Worm (Caenorhabditis elegans): ENCODE results near the gene vha-4.

vha-4 gene

ce11 chrII:7863480-7864125 is 15.5 kb downstream of the vha-4 start (continued):
- TF ChIP-seq ztf-28 (GFP tag; IDR thresholded peaks at IDR 0.05) (0 out of 2 replicates have a peak, but pooled peaks have one; percentile 6), let-607 (tag; optimal IDR thresholded peaks at IDR 0.05) (no peak), zfh-2 (GFP tag; conservative IDR thresholded peaks at IDR 0.05) (peak; percentile 90), B0019.2 (GFP tag; conservative IDR thresholded peaks at IDR 0.05) (no peak), nhr-80 (tag; optimal IDR thresholded peaks at IDR 0.05) (no peak), lir-1 (GFP tag; conservative IDR thresholded peaks at IDR 0.05) (no peak), ceh-100 (GFP tag; IDR thresholded peaks at IDR 0.05) (0 out of 2 replicates have a peak, but pooled peaks have one; percentile 10), egrh-3 (GFP tag; IDR thresholded peaks at IDR 0.05) (peak; percentile 79; the same call in 1 of the 2 replicates), ets-4 (GFP tag; optimal IDR thresholded peaks at IDR 0.05) (no peak), ztf-18 (tag; optimal IDR thresholded peaks at IDR 0.05) (no peak), let-526 (GFP tag; IDR thresholded peaks at IDR 0.05) (no peak), C17E4.6 (GFP tag; IDR thresholded peaks at IDR 0.05) (0 out of 2 replicates have a peak, but pooled peaks have one; percentile 40), aptf-2 (GFP tag; conservative IDR thresholded peaks at IDR 0.05) (no peak), lsl-1 (GFP tag; optimal IDR thresholded peaks at IDR 0.05) (peak; percentile 13), F39B2.1 (GFP tag; IDR thresholded peaks at IDR 0.05) (no peak), madf-6 (GFP tag; IDR thresholded peaks at IDR 0.05) (peak; percentile 33; the same call in 1 of the 2 replicates), efl-1 (GFP tag; optimal IDR thresholded peaks at IDR 0.05) (peak; percentile 59), lag-1 (GFP tag; IDR thresholded peaks at IDR 0.05) (no peak), sptf-2 (GFP tag; optimal IDR thresholded peaks at IDR 0.05) (no peak), hsf-1 (GFP tag; IDR thresholded peaks at IDR 0.05) (peak; percentile 59), xnd-1 (tag; optimal IDR thresholded peaks at IDR 0.05) (no peak), Y53G8AR.9 (GFP tag; conservative IDR thresholded peaks at IDR 0.05) (0 out of 2 replicates have a peak, but pooled peaks have one; percentile 58), bed-2 (GFP tag; IDR thresholded peaks at IDR 0.05) (no peak), tlf-1 (GFP tag; optimal IDR thresholded peaks at IDR 0.05) (no peak), lsy-27 (tag; optimal IDR thresholded peaks at IDR 0.05; ENCODE audit: borderline replicate concordance, insufficient read depth) (no peak), ceh-91 (GFP tag; IDR thresholded peaks at IDR 0.05) (peak; percentile 37; the same call in 1 of the 2 replicates), athp-1 (tag; optimal IDR thresholded peaks at IDR 0.05) (peak; percentile 25), him-1 (tag; optimal IDR thresholded peaks at IDR 0.05) (peak; percentile 41), Y67H2A.10 (GFP tag; conservative IDR thresholded peaks at IDR 0.05) (0 out of 2 replicates have a peak, but pooled peaks have one; percentile 11), F33H1.4 (GFP tag; IDR thresholded peaks at IDR 0.05) (peak; percentile 71), nhr-27 (tag; optimal IDR thresholded peaks at IDR 0.05) (no peak), nfyb-1 (GFP tag; IDR thresholded peaks at IDR 0.05) (no peak), Y79H2A.3 (GFP tag; conservative IDR thresholded peaks at IDR 0.05) (0 out of 2 replicates have a peak, but pooled peaks have one; percentile 25), ceh-58 (GFP tag; IDR thresholded peaks at IDR 0.05) (no peak), hlh-12 (tag; optimal IDR thresholded peaks at IDR 0.05) (no peak), hmg-1.2 (GFP tag; IDR thresholded peaks at IDR 0.05) (0 out of 2 replicates have a peak, but pooled peaks have one; percentile 17), ceh-79 (tag; optimal IDR thresholded peaks at IDR 0.05) (no peak), F57C9.4 (tag; optimal IDR thresholded peaks at IDR 0.05) (no peak)
